Worm (Caenorhabditis elegans): ENCODE data around the gene F59E12.6.

F59E12.6 gene

DNA sequence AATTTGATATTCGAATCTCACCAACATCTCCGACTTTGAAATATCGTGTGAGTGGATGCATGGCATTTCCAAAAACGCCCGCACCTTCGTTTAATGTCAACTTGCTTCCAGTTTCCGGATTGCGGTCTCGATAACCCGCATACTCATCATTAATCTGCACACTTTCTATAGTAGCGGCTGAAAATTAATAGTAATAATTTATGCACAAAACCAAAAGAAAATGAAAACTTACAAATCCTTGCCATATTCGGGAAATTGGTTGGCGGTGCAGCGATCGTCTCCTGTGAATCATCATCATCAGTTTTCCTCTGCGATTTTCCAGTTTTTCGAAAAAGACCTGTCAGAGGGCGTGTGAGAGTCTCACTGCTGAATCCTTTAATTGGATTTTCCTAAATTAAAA lies 29.4 kb upstream of the F59E12.6 start:
- no peak for TF ChIP-seq nhr-237 (tag; optimal IDR thresholded peaks at IDR 0.05)

DNA sequence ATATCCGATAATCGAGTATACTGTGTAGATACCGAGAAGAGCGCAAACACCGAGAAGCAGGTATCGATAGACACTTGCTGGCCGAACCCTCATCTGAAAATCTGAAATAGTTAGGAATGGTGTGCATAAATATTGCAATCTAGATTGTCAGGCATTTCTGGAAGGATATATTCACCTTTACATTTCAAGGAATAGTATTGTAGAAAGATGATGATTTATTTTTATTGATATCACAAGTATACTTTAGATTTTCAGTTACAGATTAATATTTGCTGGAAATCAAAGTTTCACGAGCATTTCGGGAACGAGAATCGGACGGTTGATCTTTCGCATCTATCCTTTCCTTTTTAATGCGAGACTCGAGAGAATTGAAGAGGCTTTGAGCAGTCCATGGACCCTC lies 28.9 kb upstream of the F59E12.6 start, which contains the start of gene fut-3:
Gene fut-3 (minus strand): TSS at position 101 of the 400 bp plus-strand sequence.
- TF ChIP-seq ceh-43 (GFP tag; optimal IDR thresholded peaks at IDR 0.05) (no peak), mep-1 (tag; optimal IDR thresholded peaks at IDR 0.05) (no peak), sem-2 (GFP tag; optimal IDR thresholded peaks at IDR 0.05) (no peak), lin-32 (GFP tag; optimal IDR thresholded peaks at IDR 0.05) (no peak), nhr-28 (tag; optimal IDR thresholded peaks at IDR 0.05) (no peak), cnd-1 (tag; optimal IDR thresholded peaks at IDR 0.05) (no peak), ces-1 (GFP tag; optimal IDR thresholded peaks at IDR 0.05) (no peak), bed-3 (GFP tag; optimal IDR thresholded peaks at IDR 0.05) (no peak), nhr-2 (tag; optimal IDR thresholded peaks at IDR 0.05) (no peak)

DNA sequence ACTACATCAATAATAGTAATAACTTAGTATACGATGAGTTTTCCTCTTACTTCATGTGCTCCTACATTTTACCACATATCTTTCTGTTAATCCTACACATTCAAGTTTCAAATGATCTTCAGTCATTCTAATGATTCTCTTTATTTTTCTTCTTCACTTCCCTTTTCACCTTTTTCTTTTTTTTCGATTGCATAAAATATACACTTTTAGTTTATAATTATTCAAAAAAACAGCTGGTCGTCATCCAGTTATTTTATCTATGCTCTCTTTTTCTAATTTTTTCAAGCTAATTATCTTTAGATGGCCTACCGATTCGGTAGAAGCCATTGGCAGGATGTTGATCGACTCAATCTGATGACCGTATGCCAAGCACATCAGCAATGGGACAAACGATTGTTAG lies 23.5 kb upstream of the F59E12.6 start, which contains the start of gene F59E12.1:
Gene F59E12.1 (plus strand): TSS at position 301 of the 400 bp plus-strand sequence.
- TF ChIP-seq nhr-237 (tag; optimal IDR thresholded peaks at IDR 0.05) (no peak), mep-1 (tag; optimal IDR thresholded peaks at IDR 0.05) (no peak), drap-1 (GFP tag; optimal IDR thresholded peaks at IDR 0.05) (no peak), mls-2 (tag; optimal IDR thresholded peaks at IDR 0.05) (no peak), unc-39 (tag; optimal IDR thresholded peaks at IDR 0.05) (no peak), lin-13 (tag; optimal IDR thresholded peaks at IDR 0.05) (no peak), flh-1 (GFP tag; optimal IDR thresholded peaks at IDR 0.05) (no peak)

DNA sequence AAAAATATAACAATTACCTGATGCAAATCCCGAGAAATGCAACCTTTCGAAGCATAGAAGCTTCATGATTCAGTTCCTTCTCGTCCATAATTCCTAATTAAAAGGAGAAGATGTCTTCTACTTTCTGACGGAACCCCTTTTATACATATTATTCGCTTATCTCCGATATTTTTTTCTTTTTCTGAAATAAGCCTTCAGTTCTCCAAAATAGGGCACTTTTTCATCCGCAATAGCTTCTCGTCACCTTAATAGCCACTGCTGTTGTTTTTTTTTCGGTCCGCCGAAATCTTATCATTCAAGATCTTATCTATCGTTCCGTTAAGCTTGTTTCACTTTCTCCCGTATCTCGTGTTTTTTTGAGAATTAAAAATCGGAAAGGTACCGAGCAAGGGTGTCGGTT lies 21.6 kb upstream of the F59E12.6 start, which contains the start of gene bli-2:
Gene bli-2 (minus strand): TSS at position 101 of the 400 bp plus-strand sequence.
- TF ChIP-seq nhr-76 (tag; optimal IDR thresholded peaks at IDR 0.05) (no peak), tbx-8 (GFP tag; optimal IDR thresholded peaks at IDR 0.05) (no peak), elt-3 (tag; optimal IDR thresholded peaks at IDR 0.05) (no peak)

DNA sequence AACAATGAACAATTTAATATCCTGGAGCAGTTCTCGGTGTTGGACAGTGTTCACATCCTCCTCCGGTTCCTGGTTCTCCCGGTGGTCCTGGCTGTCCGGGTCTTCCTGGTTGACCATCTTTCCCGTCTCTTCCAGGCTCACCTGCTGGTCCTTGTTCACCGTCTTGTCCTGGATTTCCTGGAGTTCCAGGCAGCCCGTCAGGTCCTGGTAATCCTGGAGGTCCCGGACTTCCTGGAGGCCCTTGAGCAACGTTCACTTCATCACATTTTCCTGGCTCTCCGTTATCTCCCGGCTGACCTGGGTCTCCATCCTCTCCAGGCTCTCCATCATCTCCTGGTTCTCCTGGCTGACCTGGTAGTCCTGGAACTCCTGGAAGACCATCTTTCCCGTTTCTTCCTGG lies 20.7 kb upstream of the F59E12.6 start:
- TF ChIP-seq nhr-2 (tag; optimal IDR thresholded peaks at IDR 0.05): no peak

DNA sequence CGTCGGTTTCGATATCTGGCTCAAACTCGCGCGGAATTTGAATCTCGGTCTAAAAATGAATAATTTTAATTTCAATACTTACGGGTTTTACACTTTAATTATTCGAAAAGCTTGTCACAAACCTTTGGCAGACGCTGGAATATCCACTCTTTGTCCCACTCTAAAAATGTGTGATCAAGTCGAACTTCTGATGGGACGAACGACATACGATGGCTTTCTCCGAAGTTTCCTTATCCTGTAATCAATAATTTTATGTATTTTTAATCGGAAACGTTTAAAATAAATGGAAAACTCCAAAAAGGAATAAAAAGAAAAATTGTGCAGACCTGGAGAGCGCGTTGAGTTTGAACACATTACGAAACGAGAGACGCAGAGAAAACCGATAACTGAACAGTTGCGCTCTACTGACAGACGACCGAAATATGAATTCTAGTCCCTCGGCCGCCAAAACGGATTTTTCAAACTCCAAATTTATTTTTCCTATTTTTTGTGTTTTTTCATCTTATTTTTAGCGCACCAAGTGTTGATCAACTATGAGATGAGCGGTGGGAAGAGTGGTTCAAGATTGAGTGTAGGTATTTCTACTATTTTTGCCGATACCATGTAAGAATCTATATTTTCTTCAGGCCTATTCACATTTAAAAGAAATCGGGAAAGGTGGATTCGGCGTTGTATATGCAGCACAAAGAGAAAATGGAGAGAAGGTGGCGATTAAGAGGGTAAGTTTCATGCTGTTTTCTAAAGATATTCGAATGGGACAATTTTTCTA lies 18.7 kb upstream of the F59E12.6 start, which contains the start of the genes sam-4, F59E12.17 and zyg-1:
Gene sam-4 (minus strand): TSS at position 51 of the 769 bp plus-strand sequence.
Gene F59E12.17 (minus strand): TSS at position 235 of the 769 bp plus-strand sequence.
Gene zyg-1 (plus strand): TSS at position 513 of the 769 bp plus-strand sequence.
- TF ChIP-seq hlh-1 (tag; optimal IDR thresholded peaks at IDR 0.05) (peak; percentile 76), lin-13 (tag; optimal IDR thresholded peaks at IDR 0.05) (peak; percentile 6), pha-4 (tag; optimal IDR thresholded peaks at IDR 0.05) (peak; percentile 28), lsy-2 (tag; optimal IDR thresholded peaks at IDR 0.05) (peak; percentile 80), elt-1 (tag; optimal IDR thresholded peaks at IDR 0.05; ENCODE audit: borderline replicate concordance, insufficient read depth) (no peak), unc-62 (GFP tag; optimal IDR thresholded peaks at IDR 0.05) (peak; percentile 1), nhr-2 (tag; optimal IDR thresholded peaks at IDR 0.05) (peak; percentile 23), sptf-1 (tag; optimal IDR thresholded peaks at IDR 0.05) (peak; percentile 32), ham-2 (GFP tag; optimal IDR thresholded peaks at IDR 0.05) (no peak), ztf-11 (tag; optimal IDR thresholded peaks at IDR 0.05) (no peak), ceh-39 (tag; optimal IDR thresholded peaks at IDR 0.05) (peak; percentile 96), nhr-237 (tag; optimal IDR thresholded peaks at IDR 0.05) (peak; percentile 40), mep-1 (tag; optimal IDR thresholded peaks at IDR 0.05) (peak; percentile 88)

DNA sequence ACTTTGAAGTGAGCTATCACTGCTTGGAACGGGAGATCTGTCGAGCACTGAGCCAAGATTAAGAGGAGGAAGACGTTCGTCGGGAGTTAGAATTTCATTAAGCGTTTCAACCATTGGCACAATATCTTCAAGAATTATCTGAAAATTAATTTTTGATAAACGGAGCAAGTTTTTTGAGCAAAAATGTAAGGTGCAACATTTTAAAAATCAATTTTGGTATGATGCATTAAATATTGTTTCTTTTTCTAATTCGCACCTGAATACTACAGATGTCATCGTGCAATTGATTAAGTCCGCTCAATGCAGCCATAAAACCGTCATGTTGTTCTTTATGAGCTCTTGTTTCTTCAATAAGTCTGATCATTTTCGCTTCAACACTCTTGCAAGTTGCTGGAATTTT lies 17.5 kb upstream of the F59E12.6 start, which contains the start of gene ddl-1:
Gene ddl-1 (minus strand): TSS at position 101 of the 400 bp plus-strand sequence.
- no peak for TF ChIP-seq M03D4.4 (tag; optimal IDR thresholded peaks at IDR 0.05)

Measured in whole organism, mixed stage, embryonic.